Worm (Caenorhabditis elegans) whole organism, late embryonic: ENCODE measurements around the gene C04G6.6.

Experiments used
- C38D4.7 ChIP-seq: fragments of 200-800 bp; sonication (Bioruptor generic); optimal IDR thresholded peaks from 2 replicates; lab custom pipeline; 2018; ENCODE audit warnings: mild to moderate bottlenecking, missing genetic modification characterization, moderate library complexity, missing compliant biosample characterization
- K02D7.2 ChIP-seq: sonication (generic microtip); optimal IDR thresholded peaks from 2 replicates; lab custom pipeline; 2017; ENCODE audit warnings: mild to moderate bottlenecking, missing genetic modification characterization, missing compliant biosample characterization
- K09A11.1 ChIP-seq: sonication (generic microtip); optimal IDR thresholded peaks from 2 replicates; lab custom pipeline; 2017; ENCODE audit warnings: antibody characterized with exemption, mild to moderate bottlenecking, missing genetic modification characterization, missing compliant biosample characterization; ENCODE audit not compliant: insufficient read depth
- ceh-14 ChIP-seq: sonication (generic microtip); optimal IDR thresholded peaks from 2 replicates; lab custom pipeline; 2016; ENCODE audit warnings: missing genotype, missing genetic modification characterization, missing compliant biosample characterization
- ceh-19 ChIP-seq: fragments of 200-800 bp; sonication (Bioruptor generic); optimal IDR thresholded peaks from 2 replicates; lab custom pipeline; 2018; ENCODE audit warnings: mild to moderate bottlenecking, missing genetic modification characterization, missing compliant biosample characterization
- ceh-2 ChIP-seq: sonication (generic microtip); optimal IDR thresholded peaks from 2 replicates; lab custom pipeline; 2016; ENCODE audit warnings: missing genotype, missing genetic modification characterization, missing compliant biosample characterization
- ceh-48 ChIP-seq: sonication (generic microtip); optimal IDR thresholded peaks from 2 replicates; lab custom pipeline; 2016; ENCODE audit warnings: missing genetic modification characterization, inconsistent platforms, missing compliant biosample characterization
- ceh-6 ChIP-seq: fragments of 200-800 bp; sonication (Bioruptor generic); optimal IDR thresholded peaks from 2 replicates; lab custom pipeline; 2018; ENCODE audit warnings: mild to moderate bottlenecking, missing genetic modification characterization, missing compliant biosample characterization
- che-1 ChIP-seq: sonication (generic microtip); optimal IDR thresholded peaks from 2 replicates; lab custom pipeline; 2016; ENCODE audit warnings: mild to moderate bottlenecking, missing genetic modification characterization, missing compliant biosample characterization
- dmd-4 ChIP-seq: sonication (generic microtip); optimal IDR thresholded peaks from 2 replicates; lab custom pipeline; 2016; ENCODE audit warnings: borderline replicate concordance, missing genetic modification characterization, missing compliant biosample characterization
- elt-2 ChIP-seq: sonication (generic microtip); optimal IDR thresholded peaks from 2 replicates; lab custom pipeline; 2016; ENCODE audit warnings: missing genetic modification reagents, missing genetic modification characterization, missing compliant biosample characterization
- elt-4 ChIP-seq: sonication (generic microtip); optimal IDR thresholded peaks from 2 replicates; lab custom pipeline; 2016; ENCODE audit warnings: missing genetic modification characterization, missing compliant biosample characterization
- fkh-10 ChIP-seq: fragments of 150-350 bp; optimal IDR thresholded peaks from 2 replicates; lab custom pipeline; 2014; ENCODE audit warnings: missing biosample characterization, missing genetic modification reagents, missing genetic modification characterization
- fkh-6 ChIP-seq: sonication (generic microtip); optimal IDR thresholded peaks from 2 replicates; lab custom pipeline; 2016; ENCODE audit warnings: missing genetic modification characterization, missing compliant biosample characterization
- gmeb-2 ChIP-seq: sonication (generic microtip); optimal IDR thresholded peaks from 2 replicates; lab custom pipeline; 2016; ENCODE audit warnings: missing genetic modification characterization, inconsistent platforms, missing compliant biosample characterization
- hlh-13 ChIP-seq: fragments of 200-800 bp; sonication (Bioruptor generic); optimal IDR thresholded peaks from 2 replicates; lab custom pipeline; 2018; ENCODE audit warnings: mild to moderate bottlenecking, missing genetic modification characterization, missing compliant biosample characterization
- hlh-6 ChIP-seq: sonication (generic microtip); optimal IDR thresholded peaks from 2 replicates; lab custom pipeline; 2016; ENCODE audit warnings: missing genotype, missing genetic modification characterization, missing compliant biosample characterization
- hlh-8 ChIP-seq: sonication (generic microtip); optimal IDR thresholded peaks from 2 replicates; lab custom pipeline; 2016; ENCODE audit warnings: missing genotype, missing genetic modification characterization, missing compliant biosample characterization
- lim-6 ChIP-seq: sonication (generic microtip); optimal IDR thresholded peaks from 2 replicates; lab custom pipeline; 2016; ENCODE audit warnings: missing genetic modification characterization, missing compliant biosample characterization
- nfya-1 ChIP-seq: sonication (generic microtip); optimal IDR thresholded peaks from 2 replicates; lab custom pipeline; 2017; ENCODE audit warnings: missing genetic modification characterization, mild to moderate bottlenecking, missing compliant biosample characterization, antibody characterized with exemption, moderate library complexity
- pag-3 ChIP-seq: sonication (generic microtip); optimal IDR thresholded peaks from 2 replicates; lab custom pipeline; 2016; ENCODE audit warnings: missing compliant biosample characterization, missing genetic modification characterization, borderline replicate concordance
- pat-9 ChIP-seq: fragments of 200-800 bp; sonication (Bioruptor generic); optimal IDR thresholded peaks from 2 replicates; lab custom pipeline; 2018; ENCODE audit warnings: mild to moderate bottlenecking, missing genetic modification characterization, moderate library complexity, missing compliant biosample characterization
- pha-2 ChIP-seq: sonication (generic microtip); optimal IDR thresholded peaks from 2 replicates; lab custom pipeline; 2017; ENCODE audit warnings: mild to moderate bottlenecking, missing genetic modification characterization, missing compliant biosample characterization
- pqm-1 ChIP-seq: sonication (generic microtip); optimal IDR thresholded peaks from 2 replicates; lab custom pipeline; 2016; ENCODE audit warnings: missing genetic modification characterization, missing compliant biosample characterization
- pros-1 ChIP-seq: fragments of 150-350 bp; optimal IDR thresholded peaks from 2 replicates; lab custom pipeline; 2014; ENCODE audit warnings: missing biosample characterization, missing genetic modification reagents, missing genetic modification characterization
- ref-2 ChIP-seq: sonication (generic microtip); optimal IDR thresholded peaks from 2 replicates; lab custom pipeline; 2016; ENCODE audit warnings: missing genetic modification characterization, missing compliant biosample characterization
- tbx-7 ChIP-seq: sonication (generic microtip); optimal IDR thresholded peaks from 2 replicates; lab custom pipeline; 2016; ENCODE audit warnings: missing genotype, missing genetic modification characterization, missing compliant biosample characterization
- unc-42 ChIP-seq: sonication (generic microtip); optimal IDR thresholded peaks from 2 replicates; lab custom pipeline; 2016; ENCODE audit warnings: missing genotype, missing genetic modification characterization, missing compliant biosample characterization
- unc-55 ChIP-seq: sonication (generic microtip); optimal IDR thresholded peaks from 2 replicates; lab custom pipeline; 2017; ENCODE audit warnings: missing biosample characterization, missing genetic modification reagents, missing genetic modification characterization
- unc-86 ChIP-seq: sonication (generic microtip); optimal IDR thresholded peaks from 2 replicates; lab custom pipeline; 2016; ENCODE audit warnings: missing genetic modification characterization, missing compliant biosample characterization
- zip-5 ChIP-seq: sonication (generic microtip); optimal IDR thresholded peaks from 2 replicates; lab custom pipeline; 2016; ENCODE audit warnings: missing genetic modification characterization, missing compliant biosample characterization
- ztf-16 ChIP-seq: sonication (generic microtip); optimal IDR thresholded peaks from 2 replicates; lab custom pipeline; 2017; ENCODE audit warnings: missing genetic modification characterization, missing compliant biosample characterization

Gene C04G6.6

ce11 chrII:5055129-5055666 lies 44.4 kb downstream of the C04G6.6 start, which contains the start of the genes ify-1 and rpl-22 (continued):
- TF ChIP-seq ztf-16 (tag; lab: Kevin White, UChicago) (peak; percentile 33), ref-2 (tag; lab: Kevin White, UChicago) (peak; percentile 71), che-1 (tag; lab: Kevin White, UChicago) (no peak), hlh-8 (tag; lab: Kevin White, UChicago) (peak; percentile 31), ceh-6 (GFP tag; lab: Kevin White, UChicago) (no peak), unc-55 (GFP tag; lab: Kevin White, UChicago) (peak; percentile 71), fkh-10 (GFP tag; lab: Kevin White, UChicago) (no peak), ceh-19 (peak; percentile 20), gmeb-2 (no peak), elt-4 (tag; lab: Kevin White, UChicago) (no peak), hlh-6 (no peak), ceh-14 (tag; lab: Kevin White, UChicago) (no peak), ceh-48 (peak; percentile 97), ceh-2 (tag; lab: Kevin White, UChicago) (peak; percentile 16), pat-9 (tag; lab: Kevin White, UChicago) (no peak), pha-2 (tag; lab: Kevin White, UChicago) (no peak), K02D7.2 (no peak), unc-42 (peak; percentile 82), lim-6 (no peak), K09A11.1 (tag; lab: Kevin White, UChicago) (peak; percentile 4), elt-2 (peak; percentile 99), pag-3 (tag; lab: Kevin White, UChicago) (no peak), C38D4.7 (GFP tag; lab: Kevin White, UChicago) (no peak), tbx-7 (no peak), unc-86 (tag; lab: Kevin White, UChicago) (peak; percentile 61), fkh-6 (tag; lab: Kevin White, UChicago) (no peak), hlh-13 (GFP tag; lab: Kevin White, UChicago) (no peak), dmd-4 (tag; lab: Kevin White, UChicago) (no peak), pqm-1 (peak; percentile 36)

- TF ChIP-seq pha-2 (tag; lab: Kevin White, UChicago), result no peak
- no peak for TF ChIP-seq zip-5
- no peak for TF ChIP-seq pat-9 (tag; lab: Kevin White, UChicago)
- no peak for TF ChIP-seq nfya-1 (tag; lab: Kevin White, UChicago)
Observed at ce11 chrII:5050776-5051175, 48.8 kb downstream of the C04G6.6 start.

ce11 chrII:5049865-5050342 lies 49.6 kb downstream of the C04G6.6 start, which contains the start of gene F33G12.6:
TSS of gene F33G12.6 (plus strand) at chrII:5049915.
- no peak for TF ChIP-seq C38D4.7 (GFP tag; lab: Kevin White, UChicago)
- no peak for TF ChIP-seq pros-1 (tag; lab: Kevin White, UChicago)
